Fruit fly (Drosophila melanogaster) whole organism, embryonic: Measurements from ENCODE around the gene Jarid2.

Experiments
- Adf1 ChIP-seq: fragments of 200-800 bp; sonication (Bioruptor generic); IDR thresholded peaks from 2 replicates; pipeline ENCODE4 v1.3.6; 2022; ENCODE audit warnings: missing biosample characterization, missing genetic modification characterization
- B-H2 ChIP-seq: fragments of 200-800 bp; sonication (Bioruptor generic); optimal IDR thresholded peaks from 2 replicates; lab custom pipeline; 2018; ENCODE audit warnings: missing biosample characterization, mild to moderate bottlenecking, missing genetic modification characterization
- BtbVII ChIP-seq: fragments of 200-800 bp; sonication (Bioruptor generic); optimal IDR thresholded peaks from 3 replicates; lab custom pipeline; 2017; ENCODE audit warnings: missing biosample characterization, mild to moderate bottlenecking, missing genetic modification characterization
- CG10267 ChIP-seq: fragments of 200-800 bp; sonication (Bioruptor generic); optimal IDR thresholded peaks from 2 replicates; lab custom pipeline; 2018; ENCODE audit warnings: missing biosample characterization, mild to moderate bottlenecking, missing genetic modification characterization, moderate library complexity
- CG11560 ChIP-seq: fragments of 200-800 bp; sonication (Bioruptor generic); IDR thresholded peaks from 3 replicates; pipeline ENCODE4 v1.3.6; 2022; ENCODE audit warnings: missing biosample characterization, missing genetic modification characterization
- CG14014 ChIP-seq: fragments of 200-800 bp; sonication (Bioruptor generic); IDR thresholded peaks from 2 replicates; pipeline ENCODE4 v1.3.6; 2022; ENCODE audit warnings: missing biosample characterization, missing genetic modification characterization
- CG15073 ChIP-seq: fragments of 200-800 bp; sonication (Bioruptor generic); optimal IDR thresholded peaks from 2 replicates; lab custom pipeline; 2016; ENCODE audit warnings: missing biosample characterization, missing genetic modification characterization
- CG1647 ChIP-seq: fragments of 200-800 bp; sonication (Bioruptor generic); optimal IDR thresholded peaks from 3 replicates; lab custom pipeline; 2016; ENCODE audit warnings: missing biosample characterization, missing genetic modification characterization
- CG17568 ChIP-seq: fragments of 200-800 bp; sonication (Bioruptor generic); optimal IDR thresholded peaks from 2 replicates; lab custom pipeline; 2018; ENCODE audit warnings: missing biosample characterization, mild to moderate bottlenecking, missing genetic modification characterization, moderate library complexity
- CG1832 ChIP-seq: fragments of 200-800 bp; sonication (Bioruptor generic); optimal IDR thresholded peaks from 2 replicates; lab custom pipeline; 2017; ENCODE audit warnings: missing biosample characterization, mild to moderate bottlenecking, missing genetic modification characterization, inconsistent platforms
- CG3163 ChIP-seq: fragments of 200-800 bp; sonication (Bioruptor generic); optimal IDR thresholded peaks from 3 replicates; lab custom pipeline; 2016; ENCODE audit warnings: missing biosample characterization, missing genetic modification characterization
- CG32532 ChIP-seq: fragments of 200-800 bp; sonication (Bioruptor generic); IDR thresholded peaks from 2 replicates; pipeline ENCODE4 v1.3.6; 2022; ENCODE audit warnings: missing biosample characterization, missing genetic modification characterization
- CG33213 ChIP-seq: fragments of 200-800 bp; sonication (Bioruptor generic); optimal IDR thresholded peaks from 3 replicates; lab custom pipeline; 2016; ENCODE audit warnings: missing biosample characterization, missing genetic modification characterization
- CG3407 ChIP-seq: fragments of 200-800 bp; sonication (Bioruptor generic); optimal IDR thresholded peaks from 2 replicates; lab custom pipeline; 2018; ENCODE audit warnings: missing biosample characterization, mild to moderate bottlenecking, missing genetic modification characterization
- CG4282 ChIP-seq: fragments of 200-800 bp; sonication (Bioruptor generic); optimal IDR thresholded peaks from 2 replicates; lab custom pipeline; 2016; ENCODE audit warnings: missing biosample characterization, missing genetic modification characterization
- CG4328 ChIP-seq: fragments of 200-800 bp; sonication (Bioruptor generic); optimal IDR thresholded peaks from 3 replicates; lab custom pipeline; 2017; ENCODE audit warnings: missing biosample characterization, missing genetic modification reagents, missing genetic modification characterization
- CG4820 ChIP-seq: fragments of 200-800 bp; sonication (Bioruptor generic); optimal IDR thresholded peaks from 3 replicates; lab custom pipeline; 2016; ENCODE audit warnings: missing biosample characterization, missing genetic modification characterization
- CG6689 ChIP-seq: fragments of 200-800 bp; sonication (Bioruptor generic); IDR thresholded peaks from 2 replicates; pipeline ENCODE4 v1.3.6; 2022; ENCODE audit warnings: missing biosample characterization, missing genetic modification characterization
- CG8765 ChIP-seq: fragments of 200-800 bp; sonication (Bioruptor generic); IDR thresholded peaks from 2 replicates; pipeline ENCODE4 v1.3.6; 2022; ENCODE audit warnings: missing biosample characterization, missing genetic modification characterization
- CG9797 ChIP-seq: fragments of 200-800 bp; sonication (Bioruptor generic); optimal IDR thresholded peaks from 3 replicates; lab custom pipeline; 2018; ENCODE audit warnings: missing biosample characterization, mild to moderate bottlenecking, missing genetic modification characterization
- D ChIP-seq, 2 experiments: fragments of 200-800 bp in 1 of 2; fragments of >200 bp in 1 of 2; sonication (Bioruptor generic) in 1 of 2; optimal IDR thresholded peaks; 2 replicates in 1 of 2; 3 replicates in 1 of 2; lab custom pipeline; 2017; ENCODE audit warnings: mild to moderate bottlenecking in 1 of 2, missing biosample characterization in 1 of 2, missing genetic modification characterization in 1 of 2, missing genetic modification reagents in 1 of 2
- D19B ChIP-seq: fragments of 200-800 bp; sonication (Bioruptor generic); optimal IDR thresholded peaks from 2 replicates; lab custom pipeline; 2017; ENCODE audit warnings: missing biosample characterization, mild to moderate bottlenecking, missing genetic modification characterization
- Dad ChIP-seq: fragments of 200-800 bp; sonication (Bioruptor generic); optimal IDR thresholded peaks from 3 replicates; lab custom pipeline; 2016; ENCODE audit warnings: missing biosample characterization, missing genetic modification characterization
- Dbx ChIP-seq: fragments of 200-800 bp; sonication (Bioruptor generic); IDR thresholded peaks from 3 replicates; pipeline ENCODE4 v1.3.6; 2022; ENCODE audit warnings: missing biosample characterization, missing genetic modification characterization
- Elba2 ChIP-seq: fragments of 200-800 bp; sonication (Bioruptor generic); optimal IDR thresholded peaks from 3 replicates; lab custom pipeline; 2016; ENCODE audit warnings: missing biosample characterization, missing genetic modification characterization
- Gug ChIP-seq: fragments of 200-800 bp; sonication (Bioruptor generic); IDR thresholded peaks from 4 replicates; pipeline ENCODE4 v1.3.6; 2022; ENCODE audit warnings: missing biosample characterization, missing genetic modification characterization
- HHEX ChIP-seq: fragments of 200-800 bp; sonication (Bioruptor generic); optimal IDR thresholded peaks from 3 replicates; lab custom pipeline; 2017; ENCODE audit warnings: missing biosample characterization, mild to moderate bottlenecking, missing genetic modification characterization, missing genetic modification reagents
- Hr51 ChIP-seq, 2 experiments: fragments of 200-800 bp; sonication (Bioruptor generic); optimal IDR thresholded peaks; 2 replicates in 1 of 2; 3 replicates in 1 of 2; lab custom pipeline; 2016 to 2018; ENCODE audit warnings: missing biosample characterization in 2 of 2, missing genetic modification characterization in 2 of 2, mild to moderate bottlenecking in 1 of 2, moderate library complexity in 1 of 2
- Meics ChIP-seq: fragments of 200-800 bp; sonication (Bioruptor generic); optimal IDR thresholded peaks from 2 replicates; lab custom pipeline; 2017; ENCODE audit warnings: missing biosample characterization, mild to moderate bottlenecking, missing genetic modification characterization
- Pdp1 ChIP-seq, 2 experiments: fragments of 200-800 bp; sonication (Bioruptor generic); optimal IDR thresholded peaks; 3 replicates each; lab custom pipeline; 2016; ENCODE audit warnings: missing biosample characterization in 2 of 2, missing genetic modification characterization in 2 of 2, mild to moderate bottlenecking in 1 of 2, moderate library complexity in 1 of 2
- Sox100B ChIP-seq: fragments of 200-800 bp; sonication (Bioruptor generic); optimal IDR thresholded peaks from 3 replicates; lab custom pipeline; 2018; ENCODE audit warnings: missing biosample characterization, mild to moderate bottlenecking, missing genetic modification characterization
- Stat92E ChIP-seq, 3 experiments: fragments of >200 bp in 2 of 3; fragments of 200-800 bp in 1 of 3; sonication (Bioruptor generic) in 1 of 3; optimal IDR thresholded peaks; 2 replicates each; lab custom pipeline; 2017 to 2019; ENCODE audit warnings: missing biosample characterization in 3 of 3, missing genetic modification characterization in 3 of 3, mild to moderate bottlenecking in 1 of 3, moderate library complexity in 1 of 3
- btn ChIP-seq: fragments of 200-800 bp; sonication (Bioruptor generic); optimal IDR thresholded peaks from 2 replicates; lab custom pipeline; 2016; ENCODE audit warnings: missing biosample characterization, missing genetic modification characterization
- danr ChIP-seq: fragments of 200-800 bp; sonication (Bioruptor generic); IDR thresholded peaks from 2 replicates; pipeline ENCODE4 v1.3.6; 2022; ENCODE audit warnings: missing biosample characterization, missing genetic modification characterization
- emc ChIP-seq: fragments of 200-800 bp; sonication (Bioruptor generic); optimal IDR thresholded peaks from 2 replicates; lab custom pipeline; 2016; ENCODE audit warnings: missing biosample characterization, missing genetic modification characterization
- her ChIP-seq: fragments of 200-800 bp; sonication (Bioruptor generic); optimal IDR thresholded peaks from 2 replicates; lab custom pipeline; 2016; ENCODE audit warnings: missing biosample characterization, missing genetic modification characterization
- ken ChIP-seq: fragments of 200-800 bp; sonication (Bioruptor generic); IDR thresholded peaks from 3 replicates; pipeline ENCODE4 v1.3.6; 2022; ENCODE audit warnings: missing biosample characterization, missing genetic modification characterization
- lmd ChIP-seq: fragments of 200-800 bp; sonication (Bioruptor generic); IDR thresholded peaks from 2 replicates; pipeline ENCODE4 v1.3.6; 2022; ENCODE audit warnings: missing biosample characterization, missing genetic modification characterization
- mam ChIP-seq: fragments of 200-800 bp; sonication (Bioruptor generic); optimal IDR thresholded peaks from 3 replicates; lab custom pipeline; 2016; ENCODE audit warnings: missing biosample characterization, missing genetic modification characterization
- nerfin-1 ChIP-seq: fragments of 200-800 bp; sonication (Bioruptor generic); optimal IDR thresholded peaks from 3 replicates; lab custom pipeline; 2019; ENCODE audit warnings: missing biosample characterization, mild to moderate bottlenecking, missing genetic modification characterization, moderate library complexity
- nerfin-2 ChIP-seq: fragments of 200-800 bp; sonication (Bioruptor generic); IDR thresholded peaks from 2 replicates; pipeline ENCODE4 v1.3.6; 2022; ENCODE audit warnings: missing biosample characterization, missing genetic modification characterization; ENCODE audit not compliant: partially characterized antibody
- pita ChIP-seq: fragments of 200-800 bp; sonication (Bioruptor generic); optimal IDR thresholded peaks from 2 replicates; lab custom pipeline; 2017; ENCODE audit warnings: missing biosample characterization, mild to moderate bottlenecking, missing genetic modification characterization
- pnt ChIP-seq: fragments of 200-800 bp; sonication (Bioruptor generic); optimal IDR thresholded peaks from 3 replicates; lab custom pipeline; 2016; ENCODE audit warnings: missing biosample characterization, missing genetic modification characterization
- rib ChIP-seq: fragments of 200-800 bp; sonication (Bioruptor generic); IDR thresholded peaks from 2 replicates; pipeline ENCODE4 v1.3.6; 2022; ENCODE audit warnings: missing biosample characterization, missing genetic modification characterization
- run ChIP-seq: fragments of 200-800 bp; sonication (Bioruptor generic); optimal IDR thresholded peaks from 3 replicates; lab custom pipeline; 2018; ENCODE audit warnings: missing biosample characterization, mild to moderate bottlenecking, missing genetic modification characterization
- sens-2 ChIP-seq: fragments of 200-800 bp; sonication (Bioruptor generic); IDR thresholded peaks from 2 replicates; pipeline ENCODE4 v1.3.6; 2022; ENCODE audit warnings: missing biosample characterization, missing genetic modification characterization
- sisA ChIP-seq: fragments of 200-800 bp; sonication (Bioruptor generic); IDR thresholded peaks from 2 replicates; pipeline ENCODE4 v1.3.6; 2022; ENCODE audit warnings: missing biosample characterization, missing genetic modification characterization
- sob ChIP-seq: fragments of 200-800 bp; sonication (Bioruptor generic); IDR thresholded peaks from 2 replicates; pipeline ENCODE4 v1.3.6; 2022; ENCODE audit warnings: missing biosample characterization, missing genetic modification characterization
- ssp ChIP-seq: fragments of 200-800 bp; sonication (Bioruptor generic); IDR thresholded peaks from 2 replicates; pipeline ENCODE4 v1.3.6; 2022; ENCODE audit warnings: missing biosample characterization, missing genetic modification characterization
- twi ChIP-seq: fragments of 200-800 bp; optimal IDR thresholded peaks from 2 replicates; lab custom pipeline; 2019; ENCODE audit warnings: missing biosample characterization, mild to moderate bottlenecking, missing genetic modification characterization, moderate library complexity
- zen2 ChIP-seq: fragments of 200-800 bp; sonication (Bioruptor generic); IDR thresholded peaks from 3 replicates; pipeline ENCODE4 v1.3.6; 2022; ENCODE audit warnings: missing biosample characterization, missing genetic modification characterization; ENCODE audit not compliant: partially characterized antibody

The Jarid2 gene

DNA sequence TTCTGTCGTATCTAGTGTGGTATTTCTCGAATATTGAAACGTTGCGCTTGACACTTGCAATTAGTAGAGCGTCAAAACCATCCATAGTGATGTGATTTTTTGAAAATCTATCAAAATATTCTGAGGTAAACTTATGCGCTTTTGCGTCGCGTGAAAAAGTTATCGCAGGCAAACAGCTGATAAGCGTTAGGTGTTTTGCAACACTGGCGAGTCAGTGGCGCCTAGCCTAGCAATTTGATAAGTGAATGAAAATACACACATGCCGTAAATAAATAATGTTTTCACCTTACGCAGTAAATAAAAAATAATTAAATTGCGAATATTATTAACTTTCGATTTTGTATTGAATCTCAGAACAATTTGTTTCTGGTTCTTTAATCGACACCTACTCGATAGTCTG lies 41.5 kb upstream of the Jarid2 start, which contains the start of gene CG42526 (continued):
- TF ChIP-seq CG4820 (GFP tag; lab: Kevin White, UChicago) (no peak), CG3163 (GFP tag; lab: Kevin White, UChicago) (no peak), CG17568 (GFP tag; lab: Kevin White, UChicago) (no peak), CG15073 (GFP tag; lab: Kevin White, UChicago) (no peak), run (tag; lab: Kevin White, UChicago) (no peak), nerfin-2 (GFP tag; lab: Robert Waterston, UW) (no peak), danr (GFP tag; lab: Robert Waterston, UW) (no peak), CG4282 (GFP tag; lab: Kevin White, UChicago) (no peak), CG6689 (no peak; the same call in 1 of the 2 replicates), BtbVII (GFP tag; lab: Kevin White, UChicago) (no peak), Pdp1 (GFP tag; optimal IDR thresholded peaks at IDR 0.05; lab: Kevin White, UChicago) (peak; percentile 6 to 58), sisA (GFP tag; lab: Robert Waterston, UW) (no peak), CG1647 (GFP tag; lab: Kevin White, UChicago) (peak; percentile 7), Adf1 (GFP tag; lab: Robert Waterston, UW) (0 out of 2 replicates have a peak, but pooled peaks have one; percentile 17), pita (GFP tag; lab: Kevin White, UChicago) (no peak), ssp (GFP tag; lab: Robert Waterston, UW) (no peak), CG32532 (GFP tag; lab: Robert Waterston, UW) (peak; percentile 44; the same call in 1 of the 2 replicates), Gug (GFP tag; lab: Robert Waterston, UW) (no peak), rib (no peak), CG14014 (GFP tag; lab: Robert Waterston, UW) (peak; percentile 73), mam (GFP tag; lab: Kevin White, UChicago) (no peak), CG11560 (tag; lab: Robert Waterston, UW) (peak; percentile 78; the same call in 2 of the 3 replicates), Elba2 (no peak), Dbx (GFP tag; lab: Robert Waterston, UW) (peak; percentile 39; the same call in 1 of the 3 replicates), Meics (GFP tag; lab: Kevin White, UChicago) (no peak), CG10267 (peak; percentile 93), Stat92E (GFP tag; optimal IDR thresholded peaks at IDR 0.05; lab: Kevin White, UChicago) (no peak), emc (GFP tag; lab: Kevin White, UChicago) (no peak), B-H2 (GFP tag; lab: Kevin White, UChicago) (peak; percentile 19), sob (peak; percentile 59), btn (no peak), CG4328 (GFP tag; lab: Kevin White, UChicago) (no peak), nerfin-1 (tag; lab: Kevin White, UChicago) (no peak), HHEX (no peak), CG33213 (GFP tag; lab: Kevin White, UChicago) (peak; percentile 12), D (optimal IDR thresholded peaks at IDR 0.05; lab: Kevin White, UChicago) (no peak), D (GFP tag; optimal IDR thresholded peaks at IDR 0.05; lab: Kevin White, UChicago) (no peak), pnt (GFP tag; lab: Kevin White, UChicago) (no peak), D19B (GFP tag; lab: Kevin White, UChicago) (no peak), Dad (GFP tag; lab: Kevin White, UChicago) (no peak), Sox100B (no peak), lmd (no peak), CG9797 (GFP tag; lab: Kevin White, UChicago) (peak; percentile 18), ken (GFP tag; lab: Robert Waterston, UW) (peak; percentile 54; the same call in 2 of the 3 replicates), zen2 (no peak; the same call in 2 of the 3 replicates), twi (no peak), Hr51 (GFP tag; optimal IDR thresholded peaks at IDR 0.05; lab: Kevin White, UChicago) (peak; percentile 28 to 50), her (GFP tag; lab: Kevin White, UChicago) (peak; percentile 45), CG8765 (GFP tag; lab: Robert Waterston, UW) (no peak), CG1832 (GFP tag; lab: Kevin White, UChicago) (no peak), sens-2 (GFP tag; lab: Robert Waterston, UW) (0 out of 2 replicates have a peak, but pooled peaks have one; percentile 38), CG3407 (GFP tag; lab: Kevin White, UChicago) (no peak)
